Fruit fly (Drosophila melanogaster) whole organism, prepupa: ENCODE results near the gene CG13898.

Source experiments
- Blimp-1 ChIP-seq: fragments of 200-800 bp; sonication (Bioruptor generic); optimal IDR thresholded peaks from 3 replicates; lab custom pipeline; 2017; ENCODE audit warnings: missing biosample characterization, missing genetic modification characterization, mild to moderate bottlenecking, moderate library complexity, missing genetic modification reagents
- CG10631 ChIP-seq: fragments of 200-800 bp; sonication (Bioruptor generic); optimal IDR thresholded peaks from 2 replicates; lab custom pipeline; 2016; ENCODE audit warnings: missing biosample characterization, missing genetic modification characterization
- CG10669 ChIP-seq: fragments of 200-800 bp; sonication (Bioruptor generic); optimal IDR thresholded peaks from 3 replicates; lab custom pipeline; 2018; ENCODE audit warnings: missing biosample characterization, mild to moderate bottlenecking, missing genetic modification characterization, moderate library complexity
- CG11294 ChIP-seq: fragments of 200-800 bp; sonication (Bioruptor generic); IDR thresholded peaks from 2 replicates; pipeline ENCODE4 v1.3.6; 2022; ENCODE audit warnings: missing biosample characterization, missing genetic modification characterization
- CG11762 ChIP-seq: fragments of 200-800 bp; sonication (Bioruptor generic); optimal IDR thresholded peaks from 3 replicates; lab custom pipeline; 2016; ENCODE audit warnings: missing biosample characterization, missing genetic modification characterization; ENCODE audit not compliant: insufficient read depth
- CG15336 ChIP-seq: fragments of 200-800 bp; sonication (Bioruptor generic); IDR thresholded peaks from 2 replicates; pipeline ENCODE4 v1.3.6; 2022; ENCODE audit warnings: missing biosample characterization, missing genetic modification characterization
- CG1621 ChIP-seq: fragments of 200-800 bp; sonication (Bioruptor generic); optimal IDR thresholded peaks from 3 replicates; lab custom pipeline; 2018; ENCODE audit warnings: missing biosample characterization, mild to moderate bottlenecking, missing genetic modification characterization
- CG16779 ChIP-seq: fragments of 200-800 bp; sonication (Bioruptor generic); optimal IDR thresholded peaks from 3 replicates; lab custom pipeline; 2017; ENCODE audit warnings: missing biosample characterization, mild to moderate bottlenecking, missing genetic modification characterization
- CG3032 ChIP-seq: fragments of 200-800 bp; optimal IDR thresholded peaks from 2 replicates; lab custom pipeline; 2019; ENCODE audit warnings: missing biosample characterization, mild to moderate bottlenecking, missing genetic modification characterization, moderate library complexity
- CG31627 ChIP-seq: fragments of 200-800 bp; sonication (Bioruptor generic); optimal IDR thresholded peaks from 3 replicates; lab custom pipeline; 2016; ENCODE audit warnings: missing biosample characterization, missing genetic modification characterization
- CG34406 ChIP-seq: fragments of 200-800 bp; sonication (Bioruptor generic); optimal IDR thresholded peaks from 3 replicates; lab custom pipeline; 2016; ENCODE audit warnings: missing biosample characterization, missing genetic modification characterization
- CG3919 ChIP-seq: fragments of 200-800 bp; sonication (Bioruptor generic); optimal IDR thresholded peaks from 3 replicates; lab custom pipeline; 2016; ENCODE audit warnings: missing biosample characterization, missing genetic modification characterization
- CG4318 ChIP-seq: fragments of 200-800 bp; sonication (Bioruptor generic); optimal IDR thresholded peaks from 3 replicates; lab custom pipeline; 2017; ENCODE audit warnings: missing biosample characterization, mild to moderate bottlenecking, missing genetic modification characterization
- CG6163 ChIP-seq: fragments of 200-800 bp; sonication (Bioruptor generic); IDR thresholded peaks from 3 replicates; pipeline ENCODE4 v1.3.6; 2022; ENCODE audit warnings: missing biosample characterization, missing genetic modification characterization
- CG6792 ChIP-seq: fragments of 200-800 bp; sonication (Bioruptor generic); optimal IDR thresholded peaks from 3 replicates; lab custom pipeline; 2016; ENCODE audit warnings: missing biosample characterization, missing genetic modification characterization
- CG6854 ChIP-seq: fragments of 200-800 bp; sonication (Bioruptor generic); optimal IDR thresholded peaks from 2 replicates; lab custom pipeline; 2017; ENCODE audit warnings: missing biosample characterization, mild to moderate bottlenecking, missing genetic modification characterization
- CG8319 ChIP-seq: fragments of 200-800 bp; sonication (Bioruptor generic); optimal IDR thresholded peaks from 3 replicates; lab custom pipeline; 2016; ENCODE audit warnings: missing biosample characterization, missing genetic modification characterization
- CG8632 ChIP-seq: fragments of 200-800 bp; sonication (Bioruptor generic); optimal IDR thresholded peaks from 3 replicates; lab custom pipeline; 2016; ENCODE audit warnings: missing biosample characterization, missing genetic modification characterization
- CG9139 ChIP-seq: fragments of 200-800 bp; sonication (Bioruptor generic); optimal IDR thresholded peaks from 3 replicates; lab custom pipeline; 2017; ENCODE audit warnings: missing biosample characterization, mild to moderate bottlenecking, missing genetic modification characterization
- Eip75B ChIP-seq: fragments of 200-800 bp; sonication (Bioruptor generic); optimal IDR thresholded peaks from 3 replicates; lab custom pipeline; 2016; ENCODE audit warnings: missing biosample characterization, missing genetic modification characterization
- Eip78C ChIP-seq: fragments of 200-800 bp; sonication (Bioruptor generic); peaks from one replicate; lab custom pipeline; 2016; ENCODE audit warnings: missing biosample characterization, missing genetic modification characterization
- Eip93F ChIP-seq: fragments of 200-800 bp; sonication (Bioruptor generic); optimal IDR thresholded peaks from 2 replicates; lab custom pipeline; 2016; ENCODE audit warnings: missing biosample characterization, mild to moderate bottlenecking, missing genetic modification characterization
- Ets21C ChIP-seq: fragments of 200-800 bp; sonication (Bioruptor generic); optimal IDR thresholded peaks from 3 replicates; lab custom pipeline; 2016; ENCODE audit warnings: missing biosample characterization, missing genetic modification characterization
- Ets96B ChIP-seq: fragments of 200-800 bp; optimal IDR thresholded peaks from 2 replicates; lab custom pipeline; 2019; ENCODE audit warnings: missing biosample characterization, mild to moderate bottlenecking, missing genetic modification characterization, moderate library complexity
- Gug ChIP-seq: fragments of 200-800 bp; sonication (Bioruptor generic); IDR thresholded peaks from 2 replicates; pipeline ENCODE4 v1.3.6; 2022; ENCODE audit warnings: missing biosample characterization, missing genetic modification characterization
- Hr38 ChIP-seq: sonication (Bioruptor generic); optimal IDR thresholded peaks from 2 replicates; lab custom pipeline; 2016; ENCODE audit warnings: missing biosample characterization, missing genetic modification characterization
- Hr39 ChIP-seq: fragments of 200-800 bp; sonication (Bioruptor generic); optimal IDR thresholded peaks from 2 replicates; lab custom pipeline; 2016; ENCODE audit warnings: missing biosample characterization, missing genetic modification characterization
- Hr4 ChIP-seq: fragments of 200-800 bp; sonication (Bioruptor generic); optimal IDR thresholded peaks from 3 replicates; lab custom pipeline; 2016; ENCODE audit warnings: missing biosample characterization, missing genetic modification characterization
- Lpt ChIP-seq: fragments of 200-800 bp; sonication (Bioruptor generic); optimal IDR thresholded peaks from 3 replicates; lab custom pipeline; 2016; ENCODE audit warnings: missing biosample characterization, missing genetic modification characterization
- Met ChIP-seq: fragments of 200-800 bp; sonication (Bioruptor generic); optimal IDR thresholded peaks from 3 replicates; lab custom pipeline; 2016; ENCODE audit warnings: missing biosample characterization, missing genetic modification characterization
- OdsH ChIP-seq: fragments of 200-800 bp; sonication (Bioruptor generic); optimal IDR thresholded peaks from 3 replicates; lab custom pipeline; 2016; ENCODE audit warnings: missing biosample characterization, missing genetic modification characterization
- Smox ChIP-seq: fragments of 200-800 bp; sonication (Bioruptor generic); optimal IDR thresholded peaks from 3 replicates; lab custom pipeline; 2016; ENCODE audit warnings: missing biosample characterization, missing genetic modification characterization
- Sox102F ChIP-seq: fragments of 200-800 bp; sonication (Bioruptor generic); optimal IDR thresholded peaks from 2 replicates; lab custom pipeline; 2016; ENCODE audit warnings: missing biosample characterization, mild to moderate bottlenecking, missing genetic modification characterization
- Sox14 ChIP-seq: fragments of 200-800 bp; sonication (Bioruptor generic); optimal IDR thresholded peaks from 3 replicates; lab custom pipeline; 2016; ENCODE audit warnings: missing biosample characterization, missing genetic modification characterization
- Sox15 ChIP-seq: fragments of 200-800 bp; sonication (Bioruptor generic); optimal IDR thresholded peaks from 3 replicates; lab custom pipeline; 2016; ENCODE audit warnings: missing biosample characterization, missing genetic modification characterization
- achi ChIP-seq: fragments of 200-800 bp; sonication (Bioruptor generic); optimal IDR thresholded peaks from 3 replicates; lab custom pipeline; 2016; ENCODE audit warnings: missing biosample characterization, missing genetic modification characterization
- dac ChIP-seq: fragments of 200-800 bp; sonication (Bioruptor generic); optimal IDR thresholded peaks from 2 replicates; lab custom pipeline; 2017; ENCODE audit warnings: missing biosample characterization, mild to moderate bottlenecking, missing genetic modification characterization
- dsx ChIP-seq: fragments of 200-800 bp; optimal IDR thresholded peaks from 3 replicates; lab custom pipeline; 2019; ENCODE audit warnings: missing biosample characterization, mild to moderate bottlenecking, missing genetic modification characterization, moderate library complexity; ENCODE audit not compliant: poor library complexity, severe bottlenecking
- eg ChIP-seq: fragments of 200-800 bp; sonication (Bioruptor generic); IDR thresholded peaks from 3 replicates; pipeline ENCODE4 v1.3.6; 2022; ENCODE audit warnings: missing biosample characterization, missing genetic modification characterization
- esn ChIP-seq: fragments of 200-800 bp; sonication (Bioruptor generic); optimal IDR thresholded peaks from 2 replicates; lab custom pipeline; 2016; ENCODE audit warnings: missing biosample characterization, mild to moderate bottlenecking, missing genetic modification characterization, moderate library complexity
- fd59A ChIP-seq: fragments of 200-800 bp; sonication (Bioruptor generic); optimal IDR thresholded peaks from 2 replicates; lab custom pipeline; 2017; ENCODE audit warnings: missing biosample characterization, mild to moderate bottlenecking, missing genetic modification characterization, missing genetic modification reagents
- fd85E ChIP-seq: fragments of 200-800 bp; sonication (Bioruptor generic); optimal IDR thresholded peaks from 3 replicates; lab custom pipeline; 2016; ENCODE audit warnings: missing biosample characterization, missing genetic modification characterization
- fkh ChIP-seq: fragments of 200-800 bp; sonication (Bioruptor generic); optimal IDR thresholded peaks from 3 replicates; lab custom pipeline; 2017; ENCODE audit warnings: missing biosample characterization, mild to moderate bottlenecking, missing genetic modification characterization, moderate library complexity
- lz ChIP-seq: fragments of 200-800 bp; sonication (Bioruptor generic); optimal IDR thresholded peaks from 3 replicates; lab custom pipeline; 2016; ENCODE audit warnings: missing biosample characterization, missing genetic modification characterization
- net ChIP-seq: fragments of 200-800 bp; sonication (Bioruptor generic); optimal IDR thresholded peaks from 3 replicates; lab custom pipeline; 2016; ENCODE audit warnings: missing biosample characterization, missing genetic modification characterization
- pdm3 ChIP-seq: fragments of 200-800 bp; sonication (Bioruptor generic); optimal IDR thresholded peaks from 3 replicates; lab custom pipeline; 2016; ENCODE audit warnings: missing biosample characterization, missing genetic modification characterization
- salr ChIP-seq, 2 experiments: fragments of 200-800 bp; sonication (Bioruptor generic); optimal IDR thresholded peaks; 3 replicates each; lab custom pipeline; 2016 to 2018; ENCODE audit warnings: missing biosample characterization in 2 of 2, missing genetic modification characterization in 2 of 2, mild to moderate bottlenecking in 1 of 2
- ss ChIP-seq, 2 experiments: fragments of 200-800 bp; sonication (Bioruptor generic); optimal IDR thresholded peaks; 2 replicates in 1 of 2; 3 replicates in 1 of 2; lab custom pipeline; 2017 to 2018; ENCODE audit warnings: mild to moderate bottlenecking in 2 of 2, missing biosample characterization in 2 of 2, missing genetic modification characterization in 2 of 2, moderate library complexity in 1 of 2
- topi ChIP-seq: fragments of 200-800 bp; sonication (Bioruptor generic); optimal IDR thresholded peaks from 3 replicates; lab custom pipeline; 2016; ENCODE audit warnings: missing biosample characterization, missing genetic modification characterization
- vri ChIP-seq: fragments of 200-800 bp; sonication (Bioruptor generic); optimal IDR thresholded peaks from 3 replicates; lab custom pipeline; 2016; ENCODE audit warnings: missing biosample characterization, mild to moderate bottlenecking, missing genetic modification characterization

Gene CG13898

DNA sequence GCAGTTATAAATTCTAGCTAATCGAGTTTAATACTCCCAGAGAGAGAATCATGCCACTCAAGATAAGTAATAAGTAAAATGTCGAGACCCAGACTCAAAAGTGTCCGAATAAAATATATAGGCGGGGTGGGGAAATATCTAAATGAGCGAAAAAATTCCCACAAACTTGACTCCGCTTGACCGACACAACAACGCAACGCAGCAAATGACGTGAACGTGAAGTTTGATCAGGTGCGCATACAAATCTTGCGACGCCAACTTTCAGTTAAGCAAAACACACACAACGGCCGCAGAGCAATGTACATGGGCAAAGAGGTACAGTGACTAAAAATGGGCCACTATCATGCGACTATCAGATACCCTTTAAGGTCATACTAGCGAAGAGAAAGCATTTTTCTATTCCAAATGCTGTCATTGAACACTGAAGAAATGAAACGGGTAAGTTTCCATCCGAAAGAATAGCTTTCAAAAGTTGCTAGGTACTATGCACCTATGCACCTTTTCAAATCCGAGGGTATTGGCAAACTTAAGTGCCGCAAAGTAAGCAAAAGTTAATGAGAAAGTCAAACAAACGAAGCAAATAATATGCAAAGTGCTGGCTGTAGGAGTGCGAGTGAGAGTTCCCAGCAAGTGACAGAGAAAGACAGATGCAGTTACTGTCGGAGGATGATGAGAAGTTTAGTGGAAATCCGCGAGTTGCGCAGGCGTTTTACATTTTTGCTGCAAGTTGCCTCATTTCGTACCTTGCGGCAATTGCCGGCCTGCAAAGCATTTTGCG, 38.1 kb downstream of the CG13898 start:
- TF ChIP-seq ss (GFP tag; optimal IDR thresholded peaks at IDR 0.05; lab: Kevin White, UChicago): peak; percentile 3 to 5
- TF ChIP-seq CG31627 (GFP tag; lab: Kevin White, UChicago): peak; percentile 69
- TF ChIP-seq Met (GFP tag; lab: Kevin White, UChicago): peak; percentile 71
- TF ChIP-seq OdsH (GFP tag; lab: Kevin White, UChicago): peak; percentile 69
- TF ChIP-seq vri (GFP tag; lab: Kevin White, UChicago): peak; percentile 66
- TF ChIP-seq net (GFP tag; lab: Kevin White, UChicago): peak; percentile 60
- TF ChIP-seq Blimp-1 (GFP tag; lab: Kevin White, UChicago): peak; percentile 50
- TF ChIP-seq CG15336 (GFP tag; lab: Robert Waterston, UW): peak; percentile 72
- peak; percentile 77 for TF ChIP-seq esn (GFP tag; lab: Kevin White, UChicago)
- TF ChIP-seq Hr38 (GFP tag; lab: Kevin White, UChicago): no peak
- TF ChIP-seq fkh: peak; percentile 89
- TF ChIP-seq CG3032 (tag; lab: Kevin White, UChicago): peak; percentile 46
- TF ChIP-seq CG4318 (GFP tag; lab: Kevin White, UChicago): peak; percentile 38
- TF ChIP-seq Hr39 (GFP tag; lab: Kevin White, UChicago): peak; percentile 72
- peak; percentile 57 for TF ChIP-seq CG10631
- TF ChIP-seq Gug (GFP tag; lab: Robert Waterston, UW): peak; percentile 69
- peak; percentile 66 for TF ChIP-seq CG34406 (GFP tag; lab: Kevin White, UChicago)
- peak; percentile 55 for TF ChIP-seq topi (GFP tag; lab: Kevin White, UChicago)
- peak; percentile 58 for TF ChIP-seq CG11762 (GFP tag; lab: Kevin White, UChicago)
- TF ChIP-seq Lpt (GFP tag; lab: Kevin White, UChicago): peak; percentile 69
- TF ChIP-seq Sox102F: peak; percentile 58
- TF ChIP-seq Sox15 (GFP tag; lab: Kevin White, UChicago): peak; percentile 69
- peak; percentile 38 for TF ChIP-seq CG6854 (GFP tag; lab: Kevin White, UChicago)
- no peak for TF ChIP-seq Eip93F (GFP tag; lab: Kevin White, UChicago)
- peak; percentile 26 to 61 for TF ChIP-seq salr (GFP tag; optimal IDR thresholded peaks at IDR 0.05; lab: Kevin White, UChicago)
- peak; percentile 75 for TF ChIP-seq eg (GFP tag; lab: Robert Waterston, UW)
- peak; percentile 91 for TF ChIP-seq Eip78C
- peak; percentile 76 for TF ChIP-seq pdm3 (GFP tag; lab: Kevin White, UChicago)
- peak; percentile 7 for TF ChIP-seq fd85E (GFP tag; lab: Kevin White, UChicago)
- TF ChIP-seq fd59A (GFP tag; lab: Kevin White, UChicago): peak; percentile 31
- TF ChIP-seq CG16779 (tag; lab: Kevin White, UChicago): no peak
- peak; percentile 69 for TF ChIP-seq Sox14
- peak; percentile 68 for TF ChIP-seq CG6792 (GFP tag; lab: Kevin White, UChicago)
- TF ChIP-seq CG8632 (GFP tag; lab: Kevin White, UChicago): peak; percentile 58
- peak; percentile 72 for TF ChIP-seq CG11294 (GFP tag; lab: Robert Waterston, UW)
- TF ChIP-seq Ets21C (GFP tag; lab: Kevin White, UChicago): peak; percentile 59
- peak; percentile 36 for TF ChIP-seq CG8319
- peak; percentile 70 for TF ChIP-seq achi (GFP tag; lab: Kevin White, UChicago)
- peak; percentile 77 for TF ChIP-seq Hr4 (GFP tag; lab: Kevin White, UChicago)
- peak; percentile 54 for TF ChIP-seq CG10669 (GFP tag; lab: Kevin White, UChicago)
- TF ChIP-seq CG1621 (tag; lab: Kevin White, UChicago): peak; percentile 30
- TF ChIP-seq Ets96B (tag; lab: Kevin White, UChicago): peak; percentile 49
- peak; percentile 67 for TF ChIP-seq lz (GFP tag; lab: Kevin White, UChicago)
- TF ChIP-seq Smox (GFP tag; lab: Kevin White, UChicago): peak; percentile 61
- peak; percentile 34 for TF ChIP-seq dac (GFP tag; lab: Kevin White, UChicago)
- TF ChIP-seq dsx: peak; percentile 30
- TF ChIP-seq Eip75B (GFP tag; lab: Kevin White, UChicago): peak; percentile 38
- peak; percentile 67 for TF ChIP-seq CG3919 (GFP tag; lab: Kevin White, UChicago)
- peak; percentile 51 for TF ChIP-seq CG9139
- TF ChIP-seq CG6163 (GFP tag; lab: Robert Waterston, UW): peak; percentile 72
